Fruit fly (Drosophila melanogaster): ENCODE results near the gene Gyc76C.

The Gyc76C gene

DNA sequence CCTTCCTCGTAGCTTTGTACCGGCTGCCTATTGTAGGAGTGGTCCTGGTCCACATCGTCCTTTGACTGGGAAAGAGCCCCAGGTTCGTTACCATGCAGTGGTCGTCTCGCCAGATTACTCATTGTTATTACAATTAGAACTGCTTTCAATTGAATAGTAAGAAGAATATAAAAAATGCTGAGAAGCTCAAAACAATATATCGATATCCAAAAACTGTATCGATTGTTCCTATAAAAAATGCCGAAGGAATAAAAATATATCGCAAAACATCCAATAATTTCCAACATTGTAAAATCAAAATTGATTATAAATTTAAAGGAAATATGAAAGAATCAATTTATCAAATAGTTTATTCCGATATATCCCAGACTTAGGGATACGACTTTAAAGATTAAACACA lies 11.5 kb upstream of the Gyc76C start, which contains the start of the genes TORIP and Ccdc58 (continued):
- TF ChIP-seq CG34224 (GFP tag; IDR thresholded peaks at IDR 0.05; ENCODE audit: partially characterized antibody) (peak; percentile 88), Sry-δ (GFP tag; optimal IDR thresholded peaks at IDR 0.05) (peak; percentile 20), Doc3 (GFP tag; IDR thresholded peaks at IDR 0.05; ENCODE audit: partially characterized antibody) (peak; percentile 82), CG31441 (GFP tag; IDR thresholded peaks at IDR 0.05) (no peak), sna (GFP tag; IDR thresholded peaks at IDR 0.05; ENCODE audit: partially characterized antibody) (peak; percentile 76)

DNA sequence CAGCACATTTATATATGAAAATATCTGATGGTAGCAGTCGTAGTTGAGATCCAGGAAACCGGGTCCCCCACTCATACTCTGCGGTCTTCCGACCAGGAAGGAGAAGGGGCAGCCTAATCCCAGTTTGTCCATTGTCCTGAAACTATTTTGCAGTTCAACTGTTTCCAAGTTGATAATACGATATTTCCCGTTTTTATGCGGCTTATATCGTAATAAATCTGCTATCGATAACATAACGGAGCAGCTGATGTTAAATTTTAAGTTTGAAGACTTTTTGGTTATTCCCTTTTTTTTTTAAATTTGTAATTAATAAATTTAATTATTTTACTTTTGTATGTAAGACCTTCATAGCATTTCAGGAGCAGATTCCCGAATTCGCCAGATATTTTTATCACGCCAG lies 7.7 kb upstream of the Gyc76C start, which contains the start of gene CG14102:
Gene CG14102 (minus strand): TSS at position 187 of the 400 bp plus-strand sequence.
- TF ChIP-seq Bgb (GFP tag; IDR thresholded peaks at IDR 0.05; ENCODE audit: partially characterized antibody) (peak; percentile 42; the same call in 1 of the 2 replicates), Dref (GFP tag; IDR thresholded peaks at IDR 0.05) (peak; percentile 56), zen2 (GFP tag; IDR thresholded peaks at IDR 0.05; ENCODE audit: partially characterized antibody) (peak; percentile 41; the same call in 1 of the 3 replicates), rib (GFP tag; IDR thresholded peaks at IDR 0.05) (no peak), tin (GFP tag; optimal IDR thresholded peaks at IDR 0.05) (no peak), MBD-R2 (GFP tag; IDR thresholded peaks at IDR 0.05) (peak; percentile 66), mld (GFP tag; IDR thresholded peaks at IDR 0.05; ENCODE audit: partially characterized antibody) (0 out of 3 replicates have a peak, but pooled peaks have one; percentile 9), CG9817 (tag; optimal IDR thresholded peaks at IDR 0.05) (no peak), ttk (GFP tag; IDR thresholded peaks at IDR 0.05) (no peak), Dp (GFP tag; optimal IDR thresholded peaks at IDR 0.05) (peak; percentile 17), pnt (GFP tag; optimal IDR thresholded peaks at IDR 0.05) (no peak), crp (GFP tag; optimal IDR thresholded peaks at IDR 0.05) (peak in 1 of 2 experiments; percentile 72), CG12104 (GFP tag; optimal IDR thresholded peaks at IDR 0.05) (no peak), Ets65A (GFP tag) (peak; percentile 21), Nf-YC (tag; optimal IDR thresholded peaks at IDR 0.05) (no peak), CG9609 (GFP tag; optimal IDR thresholded peaks at IDR 0.05) (no peak), CG7963 (GFP tag; IDR thresholded peaks at IDR 0.05; ENCODE audit: partially characterized antibody) (0 out of 3 replicates have a peak, but pooled peaks have one; percentile 21), vnd (GFP tag; IDR thresholded peaks at IDR 0.05; ENCODE audit: partially characterized antibody) (peak; percentile 35; the same call in 1 of the 3 replicates), dimm (GFP tag; IDR thresholded peaks at IDR 0.05) (no peak), Opbp (GFP tag; IDR thresholded peaks at IDR 0.05; ENCODE audit: partially characterized antibody) (peak; percentile 50; the same call in 1 of the 3 replicates), unc-4 (GFP tag; IDR thresholded peaks at IDR 0.05; ENCODE audit: partially characterized antibody) (peak; percentile 67), E2f2 (GFP tag; IDR thresholded peaks at IDR 0.05) (peak; percentile 13; the same call in 1 of the 2 replicates), Scr (GFP tag; IDR thresholded peaks at IDR 0.05; ENCODE audit: partially characterized antibody) (peak; percentile 76), CG17359 (tag; optimal IDR thresholded peaks at IDR 0.05) (no peak), BEAF-32 (GFP tag; optimal IDR thresholded peaks at IDR 0.05) (peak; percentile 61), Doc3 (GFP tag; IDR thresholded peaks at IDR 0.05; ENCODE audit: partially characterized antibody) (peak; percentile 62), CG16813 (GFP tag; IDR thresholded peaks at IDR 0.05; ENCODE audit: partially characterized antibody) (peak; percentile 54; the same call in 2 of the 3 replicates), CG6813 (GFP tag; optimal IDR thresholded peaks at IDR 0.05) (no peak), NFAT (GFP tag; IDR thresholded peaks at IDR 0.05) (no peak), CG7786 (GFP tag; optimal IDR thresholded peaks at IDR 0.05) (no peak), CG12071 (GFP tag; optimal IDR thresholded peaks at IDR 0.05) (no peak), CG34224 (GFP tag; IDR thresholded peaks at IDR 0.05; ENCODE audit: partially characterized antibody) (peak; percentile 85), CG11696 (GFP tag; IDR thresholded peaks at IDR 0.05) (no peak), Aef1 (GFP tag; IDR thresholded peaks at IDR 0.05) (no peak), amos (GFP tag; IDR thresholded peaks at IDR 0.05; ENCODE audit: partially characterized antibody) (peak; percentile 67), Dll (GFP tag; IDR thresholded peaks at IDR 0.05; ENCODE audit: partially characterized antibody) (peak; percentile 78), sna (GFP tag; IDR thresholded peaks at IDR 0.05; ENCODE audit: partially characterized antibody) (peak; percentile 63; the same call in 1 of the 2 replicates), pzg (GFP tag; optimal IDR thresholded peaks at IDR 0.05) (peak; percentile 7), CG2116 (GFP tag; optimal IDR thresholded peaks at IDR 0.05) (peak; percentile 51), hbn (GFP tag; IDR thresholded peaks at IDR 0.05; ENCODE audit: partially characterized antibody) (peak; percentile 70), CG9932 (GFP tag; IDR thresholded peaks at IDR 0.05) (no peak), bbx (GFP tag; IDR thresholded peaks at IDR 0.05; ENCODE audit: partially characterized antibody) (peak; percentile 27; the same call in 1 of the 2 replicates), stwl (tag; optimal IDR thresholded peaks at IDR 0.05) (peak; percentile 6)
